Worm (Caenorhabditis elegans) whole organism, L4/young adult: ENCODE measurements around the gene nlp-71.

Source experiments
- W03F9.2 ChIP-seq: fragments of 150-350 bp; optimal IDR thresholded peaks from 2 replicates; lab custom pipeline; 2014; ENCODE audit warnings: missing biosample characterization, missing genetic modification characterization
- him-1 ChIP-seq: sonication (generic microtip); optimal IDR thresholded peaks from 2 replicates; lab custom pipeline; 2016; ENCODE audit warnings: missing genotype, missing genetic modification reagents, missing genetic modification characterization, missing compliant biosample characterization

ce11 chrIV:6395190-6395589 is 18.2 kb downstream of the nlp-71 start:
- TF ChIP-seq W03F9.2 (no peak), him-1 (tag; lab: Kevin White, UChicago) (no peak)
